Worm (Caenorhabditis elegans) whole organism, L2 larva: ENCODE measurements around the gene psd-1.

ENCODE experiments used
- F13H6.1 ChIP-seq: sonication (generic microtip); optimal IDR thresholded peaks from 2 replicates; lab custom pipeline; 2016; ENCODE audit warnings: missing genetic modification characterization, missing compliant biosample characterization
- R02D3.7 ChIP-seq: fragments of 150-350 bp; optimal IDR thresholded peaks from 2 replicates; lab custom pipeline; 2014; ENCODE audit warnings: missing biosample characterization, missing genetic modification characterization
- ceh-82 ChIP-seq: fragments of 150-350 bp; optimal IDR thresholded peaks from 2 replicates; lab custom pipeline; 2014; ENCODE audit warnings: missing biosample characterization, missing genetic modification characterization
- nhr-10 ChIP-seq: sonication (generic microtip); optimal IDR thresholded peaks from 2 replicates; lab custom pipeline; 2017; ENCODE audit warnings: missing biosample characterization, missing genetic modification characterization
- nhr-12 ChIP-seq: fragments of 150-350 bp; optimal IDR thresholded peaks from 2 replicates; lab custom pipeline; 2014; ENCODE audit warnings: missing biosample characterization, missing genetic modification characterization
- peb-1 ChIP-seq: fragments of 150-350 bp; optimal IDR thresholded peaks from 2 replicates; lab custom pipeline; 2014; ENCODE audit warnings: missing biosample characterization, missing genetic modification characterization
- ztf-11 ChIP-seq: sonication (generic microtip); optimal IDR thresholded peaks from 2 replicates; lab custom pipeline; 2017; ENCODE audit warnings: missing biosample characterization, missing genetic modification characterization

ce11 chrIII:7238727-7239126 is 36.5 kb downstream of the psd-1 start, which contains the start of gene pars-1:
- TF ChIP-seq ceh-82 (tag; lab: Kevin White, UChicago) (no peak), nhr-10 (tag; lab: Kevin White, UChicago) (no peak), R02D3.7 (no peak), nhr-12 (tag; lab: Kevin White, UChicago) (no peak), peb-1 (no peak), ztf-11 (tag; lab: Kevin White, UChicago) (no peak), F13H6.1 (tag; lab: Kevin White, UChicago) (no peak)
